Fruit fly (Drosophila melanogaster): ENCODE results near the gene CG45544.

CG45544 gene

DNA sequence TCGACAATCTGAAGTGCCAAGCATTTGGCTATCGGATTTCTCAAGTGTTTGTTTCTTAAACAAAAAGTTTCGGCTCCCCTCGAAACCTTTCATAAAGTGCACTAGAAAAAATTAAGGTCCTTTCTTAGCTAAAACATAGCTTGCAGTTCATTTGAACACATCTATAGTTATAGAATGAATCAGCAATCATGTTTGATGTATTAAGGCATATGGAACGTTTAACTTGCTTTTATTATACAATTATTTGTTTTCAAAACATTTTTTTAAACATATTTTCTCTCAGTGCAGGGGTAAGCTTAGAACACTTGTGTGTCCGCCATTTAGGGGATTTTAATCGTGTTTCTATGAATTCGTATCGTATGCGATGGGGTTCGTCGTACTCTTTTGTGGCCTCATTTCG lies 18.3 kb downstream of the CG45544 start:
- no peak for TF ChIP-seq usp (GFP tag; optimal IDR thresholded peaks at IDR 0.05)
- TF ChIP-seq sv (GFP tag; optimal IDR thresholded peaks at IDR 0.05): peak; percentile 18

DNA sequence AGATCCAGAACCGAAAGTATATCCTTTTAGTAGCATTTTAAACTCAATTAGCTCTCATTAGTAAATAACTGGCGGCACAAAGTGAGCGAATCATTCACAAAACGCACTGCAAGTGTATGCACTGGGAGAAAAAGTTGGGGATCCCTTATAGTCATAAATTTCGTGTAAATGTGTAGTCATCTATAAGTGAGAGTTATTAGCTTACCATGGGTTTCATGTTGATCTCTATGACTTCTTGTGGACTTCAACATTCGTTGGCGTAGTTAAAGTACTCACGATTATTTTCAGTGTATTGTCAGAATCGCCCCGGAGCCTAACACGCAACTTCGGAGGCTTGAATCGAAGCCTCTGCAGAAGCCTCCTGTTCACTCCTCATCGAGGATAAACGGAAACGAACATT lies 20.7 kb downstream of the CG45544 start:
- TF ChIP-seq Sp1 (GFP tag; optimal IDR thresholded peaks at IDR 0.05): peak; percentile 82
- TF ChIP-seq pan (optimal IDR thresholded peaks at IDR 0.05): no peak
- peak; percentile 44 for TF ChIP-seq brk (GFP tag; optimal IDR thresholded peaks at IDR 0.05)
- TF ChIP-seq Abd-B (GFP tag; optimal IDR thresholded peaks at IDR 0.05): no peak
- TF ChIP-seq Dif (GFP tag; optimal IDR thresholded peaks at IDR 0.05; ENCODE audit: partially characterized antibody): no peak
- peak; percentile 60 for TF ChIP-seq dmrt93B (GFP tag; optimal IDR thresholded peaks at IDR 0.05)
- peak; percentile 82 for TF ChIP-seq HLH106 (tag; optimal IDR thresholded peaks at IDR 0.05)
- no peak for TF ChIP-seq CrebA (GFP tag; optimal IDR thresholded peaks at IDR 0.05; ENCODE audit: borderline replicate concordance)
- TF ChIP-seq fru (GFP tag; optimal IDR thresholded peaks at IDR 0.05): peak; percentile 88
- TF ChIP-seq jim (GFP tag; optimal IDR thresholded peaks at IDR 0.05): no peak
- peak; percentile 62 for TF ChIP-seq psq (GFP tag; optimal IDR thresholded peaks at IDR 0.05)
- peak; percentile 34 for TF ChIP-seq tai (GFP tag; optimal IDR thresholded peaks at IDR 0.05)
- peak; percentile 30 for TF ChIP-seq Jra (GFP tag; optimal IDR thresholded peaks at IDR 0.05)
- peak; percentile 87 for TF ChIP-seq br (GFP tag; optimal IDR thresholded peaks at IDR 0.05)
- TF ChIP-seq Vsx2 (GFP tag; optimal IDR thresholded peaks at IDR 0.05; ENCODE audit: partially characterized antibody): no peak
- TF ChIP-seq dsf (GFP tag; optimal IDR thresholded peaks at IDR 0.05; ENCODE audit: borderline replicate concordance): peak; percentile 29
- peak; percentile 62 for TF ChIP-seq sage (GFP tag; optimal IDR thresholded peaks at IDR 0.05)
- peak; percentile 83 for TF ChIP-seq rgr (GFP tag; optimal IDR thresholded peaks at IDR 0.05)
- peak in 1 of 2 experiments; percentile 87 for TF ChIP-seq foxo (GFP tag; optimal IDR thresholded peaks at IDR 0.05)
- peak; percentile 61 for TF ChIP-seq woc (GFP tag; optimal IDR thresholded peaks at IDR 0.05)
- TF ChIP-seq CG32264 (GFP tag; optimal IDR thresholded peaks at IDR 0.05): peak; percentile 55
- peak; percentile 54 for TF ChIP-seq Rel (GFP tag; optimal IDR thresholded peaks at IDR 0.05)
- TF ChIP-seq Rel (tag; optimal IDR thresholded peaks at IDR 0.05): no peak
- TF ChIP-seq ey (GFP tag; optimal IDR thresholded peaks at IDR 0.05): peak; percentile 83
- peak; percentile 80 for TF ChIP-seq Hnf4 (GFP tag; optimal IDR thresholded peaks at IDR 0.05)
- peak; percentile 53 for TF ChIP-seq CG9705 (GFP tag; optimal IDR thresholded peaks at IDR 0.05)
- TF ChIP-seq Mio (GFP tag; optimal IDR thresholded peaks at IDR 0.05): peak; percentile 0
- peak; percentile 83 for TF ChIP-seq OdsH (GFP tag; optimal IDR thresholded peaks at IDR 0.05)
- peak; percentile 86 for TF ChIP-seq h (GFP tag; optimal IDR thresholded peaks at IDR 0.05)

DNA sequence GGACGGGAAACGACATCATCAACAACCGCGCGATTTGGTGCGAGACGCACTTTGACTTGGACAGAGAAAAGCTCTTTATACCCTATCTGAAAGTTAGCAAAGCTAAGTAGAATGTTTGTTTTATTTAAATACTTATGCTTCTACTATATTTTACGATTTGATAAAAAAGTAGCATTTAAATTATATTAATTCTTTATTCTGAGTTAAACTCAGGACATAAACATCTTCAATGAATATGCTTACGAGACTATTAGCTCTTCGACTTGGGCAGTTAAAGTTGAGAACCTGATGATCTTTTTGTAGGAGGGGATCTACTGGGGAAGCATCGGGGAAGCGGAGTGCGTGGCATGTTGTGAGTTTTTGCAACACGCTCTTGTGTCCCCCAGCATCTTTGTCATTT lies 21.5 kb downstream of the CG45544 start:
- no peak for TF ChIP-seq Dif (GFP tag; optimal IDR thresholded peaks at IDR 0.05; ENCODE audit: partially characterized antibody)
- no peak for TF ChIP-seq sage (GFP tag; optimal IDR thresholded peaks at IDR 0.05)
- peak; percentile 22 for TF ChIP-seq Sp1 (GFP tag; optimal IDR thresholded peaks at IDR 0.05)
- TF ChIP-seq Vsx2 (GFP tag; optimal IDR thresholded peaks at IDR 0.05; ENCODE audit: partially characterized antibody): no peak
- no peak for TF ChIP-seq pan (optimal IDR thresholded peaks at IDR 0.05)
- TF ChIP-seq foxo (GFP tag; optimal IDR thresholded peaks at IDR 0.05): peak in 1 of 2 experiments; percentile 68
- TF ChIP-seq ey (GFP tag; optimal IDR thresholded peaks at IDR 0.05): peak; percentile 71
- peak; percentile 47 for TF ChIP-seq brk (GFP tag; optimal IDR thresholded peaks at IDR 0.05)
- TF ChIP-seq HLH106 (tag; optimal IDR thresholded peaks at IDR 0.05): peak; percentile 42
- peak; percentile 24 for TF ChIP-seq CrebA (GFP tag; optimal IDR thresholded peaks at IDR 0.05; ENCODE audit: borderline replicate concordance)
- TF ChIP-seq Jra (GFP tag; optimal IDR thresholded peaks at IDR 0.05): no peak
- TF ChIP-seq dsf (GFP tag; optimal IDR thresholded peaks at IDR 0.05; ENCODE audit: borderline replicate concordance): no peak
- TF ChIP-seq dl (GFP tag; optimal IDR thresholded peaks at IDR 0.05; ENCODE audit: insufficient read depth in 1 of 2, partially characterized antibody in 2 of 2): no peak
- no peak for TF ChIP-seq Hr83 (GFP tag; optimal IDR thresholded peaks at IDR 0.05; ENCODE audit: poor library complexity, severe bottlenecking)
- TF ChIP-seq sv (GFP tag; optimal IDR thresholded peaks at IDR 0.05): no peak
- TF ChIP-seq psq (GFP tag; optimal IDR thresholded peaks at IDR 0.05): peak; percentile 58
- TF ChIP-seq usp (GFP tag; optimal IDR thresholded peaks at IDR 0.05): no peak
- no peak for TF ChIP-seq Hr78 (GFP tag; optimal IDR thresholded peaks at IDR 0.05)
- TF ChIP-seq fru (GFP tag; optimal IDR thresholded peaks at IDR 0.05): peak; percentile 72
- TF ChIP-seq dmrt93B (GFP tag; optimal IDR thresholded peaks at IDR 0.05): peak; percentile 16
- TF ChIP-seq CG32264 (GFP tag; optimal IDR thresholded peaks at IDR 0.05): no peak
- TF ChIP-seq h (GFP tag; optimal IDR thresholded peaks at IDR 0.05): peak; percentile 70
- no peak for TF ChIP-seq CG9705 (GFP tag; optimal IDR thresholded peaks at IDR 0.05)
- TF ChIP-seq lola (GFP tag; optimal IDR thresholded peaks at IDR 0.05): no peak
- TF ChIP-seq Myc (optimal IDR thresholded peaks at IDR 0.05): no peak
- TF ChIP-seq jim (GFP tag; optimal IDR thresholded peaks at IDR 0.05): no peak
- TF ChIP-seq Hnf4 (GFP tag; optimal IDR thresholded peaks at IDR 0.05): peak; percentile 31
- TF ChIP-seq tai (GFP tag; optimal IDR thresholded peaks at IDR 0.05): no peak
- TF ChIP-seq OdsH (GFP tag; optimal IDR thresholded peaks at IDR 0.05): peak; percentile 75
- TF ChIP-seq rgr (GFP tag; optimal IDR thresholded peaks at IDR 0.05): peak; percentile 51
- no peak for TF ChIP-seq Mio (GFP tag; optimal IDR thresholded peaks at IDR 0.05)
- TF ChIP-seq br (GFP tag; optimal IDR thresholded peaks at IDR 0.05): peak; percentile 13
- TF ChIP-seq woc (GFP tag; optimal IDR thresholded peaks at IDR 0.05): peak; percentile 67
- TF ChIP-seq Dfd (GFP tag; optimal IDR thresholded peaks at IDR 0.05): no peak
- no peak for TF ChIP-seq Rel (GFP tag; optimal IDR thresholded peaks at IDR 0.05)
- TF ChIP-seq Rel (tag; optimal IDR thresholded peaks at IDR 0.05): no peak
- TF ChIP-seq N (GFP tag; optimal IDR thresholded peaks at IDR 0.05): no peak
- TF ChIP-seq Abd-B (GFP tag; optimal IDR thresholded peaks at IDR 0.05): no peak
- TF ChIP-seq GATAd (GFP tag; optimal IDR thresholded peaks at IDR 0.05): no peak

Measured in whole organism, wandering third instar larva.